Worm (Caenorhabditis elegans) whole organism, L2 larva: Measurements from ENCODE around the gene R186.3.

Experiments used
- F13H6.1 ChIP-seq: sonication (generic microtip); optimal IDR thresholded peaks from 2 replicates; lab custom pipeline; 2016; ENCODE audit warnings: missing genetic modification characterization, missing compliant biosample characterization
- R02D3.7 ChIP-seq: fragments of 150-350 bp; optimal IDR thresholded peaks from 2 replicates; lab custom pipeline; 2014; ENCODE audit warnings: missing biosample characterization, missing genetic modification characterization
- Y55F3AM.14 ChIP-seq: fragments of 200-800 bp; sonication (Bioruptor generic); optimal IDR thresholded peaks from 2 replicates; lab custom pipeline; 2018; ENCODE audit warnings: mild to moderate bottlenecking, missing genetic modification characterization, missing compliant biosample characterization
- alr-1 ChIP-seq: fragments of 150-350 bp; optimal IDR thresholded peaks from 2 replicates; lab custom pipeline; 2014; ENCODE audit warnings: missing biosample characterization, missing genetic modification characterization
- aly-2 ChIP-seq: fragments of 150-350 bp; optimal IDR thresholded peaks from 2 replicates; lab custom pipeline; 2014; ENCODE audit warnings: missing biosample characterization, missing genetic modification characterization
- blmp-1 ChIP-seq: sonication (generic microtip); optimal IDR thresholded peaks from 2 replicates; lab custom pipeline; 2017; ENCODE audit warnings: missing genetic modification characterization, mild to moderate bottlenecking, missing compliant biosample characterization, antibody characterized with exemption, moderate library complexity; ENCODE audit not compliant: insufficient read depth
- ceh-16 ChIP-seq: fragments of 150-350 bp; optimal IDR thresholded peaks from 2 replicates; lab custom pipeline; 2014; ENCODE audit warnings: missing biosample characterization, missing genetic modification characterization
- crh-2 ChIP-seq: sonication (generic microtip); optimal IDR thresholded peaks from 2 replicates; lab custom pipeline; 2017; ENCODE audit warnings: missing biosample characterization, missing genetic modification characterization
- dmd-4 ChIP-seq: sonication (generic microtip); optimal IDR thresholded peaks from 2 replicates; lab custom pipeline; 2017; ENCODE audit warnings: missing biosample characterization, missing genetic modification characterization
- egl-27 ChIP-seq: sonication (generic microtip); optimal IDR thresholded peaks from 3 replicates; lab custom pipeline; 2017; ENCODE audit warnings: missing biosample characterization, missing genetic modification reagents, missing genetic modification characterization
- elt-1 ChIP-seq: fragments of 150-350 bp; optimal IDR thresholded peaks from 2 replicates; lab custom pipeline; 2014; ENCODE audit warnings: missing biosample characterization, missing genetic modification characterization
- elt-3 ChIP-seq: sonication (generic microtip); optimal IDR thresholded peaks from 2 replicates; lab custom pipeline; 2017; ENCODE audit warnings: missing biosample characterization, missing genetic modification characterization
- fos-1 ChIP-seq: fragments of 150-350 bp; optimal IDR thresholded peaks from 2 replicates; lab custom pipeline; 2014; ENCODE audit warnings: missing biosample characterization, missing genetic modification characterization
- gmeb-1 ChIP-seq: fragments of 150-350 bp; optimal IDR thresholded peaks from 2 replicates; lab custom pipeline; 2014; ENCODE audit warnings: missing biosample characterization, missing genetic modification characterization
- lin-11 ChIP-seq: fragments of 150-350 bp; sonication (generic microtip); optimal IDR thresholded peaks from 2 replicates; lab custom pipeline; 2014; ENCODE audit warnings: missing biosample characterization, missing genetic modification characterization, inconsistent platforms, mixed read lengths
- lin-39 ChIP-seq: fragments of 150-350 bp; optimal IDR thresholded peaks from 2 replicates; lab custom pipeline; 2014; ENCODE audit warnings: missing biosample characterization, missing genetic modification reagents, missing genetic modification characterization
- lsy-2 ChIP-seq, 2 experiments: fragments of 150-350 bp in 1 of 2; sonication (generic microtip) in 1 of 2; optimal IDR thresholded peaks; 2 replicates each; lab custom pipeline; 2014 to 2017; ENCODE audit warnings: missing biosample characterization in 2 of 2, missing genetic modification characterization in 2 of 2
- mab-5 ChIP-seq: fragments of 150-350 bp; optimal IDR thresholded peaks from 2 replicates; lab custom pipeline; 2014; ENCODE audit warnings: missing biosample characterization, missing genetic modification characterization
- mdl-1 ChIP-seq, 2 experiments: fragments of 150-350 bp in 1 of 2; sonication (generic microtip) in 1 of 2; optimal IDR thresholded peaks; 2 replicates each; lab custom pipeline; 2017; ENCODE audit warnings: missing biosample characterization in 2 of 2, missing genetic modification characterization in 2 of 2
- nhr-11 ChIP-seq: fragments of 150-350 bp; optimal IDR thresholded peaks from 2 replicates; lab custom pipeline; 2014; ENCODE audit warnings: missing biosample characterization, missing genetic modification characterization
- nhr-12 ChIP-seq: fragments of 150-350 bp; optimal IDR thresholded peaks from 2 replicates; lab custom pipeline; 2014; ENCODE audit warnings: missing biosample characterization, missing genetic modification characterization
- nhr-129 ChIP-seq: fragments of 150-350 bp; optimal IDR thresholded peaks from 2 replicates; lab custom pipeline; 2014; ENCODE audit warnings: missing biosample characterization, missing genetic modification characterization
- nhr-21 ChIP-seq: fragments of 150-350 bp; optimal IDR thresholded peaks from 2 replicates; lab custom pipeline; 2014; ENCODE audit warnings: missing biosample characterization, missing genetic modification characterization
- nhr-23 ChIP-seq: fragments of 150-350 bp; optimal IDR thresholded peaks from 2 replicates; lab custom pipeline; 2014; ENCODE audit warnings: missing biosample characterization, missing genetic modification reagents, missing genetic modification characterization
- nhr-237 ChIP-seq: fragments of 150-350 bp; optimal IDR thresholded peaks from 2 replicates; lab custom pipeline; 2014; ENCODE audit warnings: missing biosample characterization, missing genetic modification characterization
- nhr-25 ChIP-seq: fragments of 150-350 bp; sonication (generic microtip); optimal IDR thresholded peaks from 3 replicates; lab custom pipeline; 2014; ENCODE audit warnings: missing biosample characterization, missing genetic modification characterization
- nhr-6 ChIP-seq: fragments of 150-350 bp; optimal IDR thresholded peaks from 2 replicates; lab custom pipeline; 2014; ENCODE audit warnings: missing biosample characterization, missing genetic modification characterization
- nhr-77 ChIP-seq: fragments of 150-350 bp; optimal IDR thresholded peaks from 2 replicates; lab custom pipeline; 2014; ENCODE audit warnings: missing biosample characterization, missing genetic modification characterization
- peb-1 ChIP-seq: fragments of 150-350 bp; optimal IDR thresholded peaks from 2 replicates; lab custom pipeline; 2014; ENCODE audit warnings: missing biosample characterization, missing genetic modification characterization
- sem-4 ChIP-seq: fragments of 150-350 bp; optimal IDR thresholded peaks from 2 replicates; lab custom pipeline; 2014; ENCODE audit warnings: missing biosample characterization, missing genetic modification reagents, missing genetic modification characterization
- skn-1 ChIP-seq: sonication (generic microtip); optimal IDR thresholded peaks from 2 replicates; lab custom pipeline; 2017; ENCODE audit warnings: missing biosample characterization, missing genetic modification characterization
- sma-3 ChIP-seq: sonication (generic microtip); optimal IDR thresholded peaks from 2 replicates; lab custom pipeline; 2016; ENCODE audit warnings: missing genetic modification reagents, missing genetic modification characterization, missing compliant biosample characterization
- sma-9 ChIP-seq, 2 experiments: fragments of 150-350 bp in 1 of 2; sonication (generic microtip) in 1 of 2; optimal IDR thresholded peaks; 2 replicates each; lab custom pipeline; 2014 to 2016; ENCODE audit warnings: missing genetic modification characterization in 2 of 2, mild to moderate bottlenecking in 1 of 2, missing biosample characterization in 1 of 2, missing compliant biosample characterization in 1 of 2, missing genetic modification reagents in 1 of 2, moderate library complexity in 1 of 2
- snpc-4 ChIP-seq: fragments of 150-350 bp; optimal IDR thresholded peaks from 2 replicates; lab custom pipeline; 2014; ENCODE audit warnings: missing biosample characterization, missing genetic modification characterization
- unc-39 ChIP-seq: fragments of 150-350 bp; optimal IDR thresholded peaks from 2 replicates; lab custom pipeline; 2014; ENCODE audit warnings: missing biosample characterization, missing genetic modification characterization
- unc-55 ChIP-seq: fragments of 150-350 bp; sonication (generic microtip); optimal IDR thresholded peaks from 3 replicates; lab custom pipeline; 2014; ENCODE audit warnings: missing biosample characterization, missing genetic modification reagents, missing genetic modification characterization
- unc-62 ChIP-seq: fragments of 150-350 bp; optimal IDR thresholded peaks from 2 replicates; lab custom pipeline; 2014; ENCODE audit warnings: missing biosample characterization, missing genetic modification reagents, missing genetic modification characterization
- zag-1 ChIP-seq: fragments of 150-350 bp; optimal IDR thresholded peaks from 2 replicates; lab custom pipeline; 2014; ENCODE audit warnings: missing biosample characterization, missing genetic modification characterization
- ztf-1 ChIP-seq: fragments of 200-800 bp; sonication (Bioruptor generic); conservative IDR thresholded peaks from 2 replicates; pipeline ENCODE4 v1.3.6; 2022; ENCODE audit warnings: missing genetic modification characterization, missing compliant biosample characterization
- ztf-11 ChIP-seq: sonication (generic microtip); optimal IDR thresholded peaks from 2 replicates; lab custom pipeline; 2017; ENCODE audit warnings: missing biosample characterization, missing genetic modification characterization
- ztf-4 ChIP-seq: fragments of 150-350 bp; optimal IDR thresholded peaks from 2 replicates; lab custom pipeline; 2014; ENCODE audit warnings: missing biosample characterization, missing genetic modification characterization

R186.3 gene

ce11 chrV:12967110-12967509 lies at the start of gene R186.3:
TSS of gene R186.3 (minus strand) at chrV:12967210.
- TF ChIP-seq unc-62 (no peak), ztf-4 (tag; lab: Kevin White, UChicago) (no peak), ztf-11 (tag; lab: Kevin White, UChicago) (no peak), alr-1 (tag; lab: Kevin White, UChicago) (no peak), skn-1 (tag; lab: Kevin White, UChicago) (no peak), fos-1 (tag; lab: Kevin White, UChicago) (no peak)

ce11 chrV:13013844-13014243 lies 46.8 kb upstream of the R186.3 start, which contains the start of gene F15B9.6:
TSS of gene F15B9.6 (plus strand) at chrV:13014144.
- no peak for TF ChIP-seq sem-4 (tag; lab: Kevin White, UChicago)
- no peak for TF ChIP-seq nhr-11
- no peak for TF ChIP-seq aly-2 (tag; lab: Kevin White, UChicago)
- TF ChIP-seq zag-1 (tag; lab: Kevin White, UChicago), result no peak
- no peak for TF ChIP-seq lin-11 (tag; lab: Kevin White, UChicago)
- no peak for TF ChIP-seq fos-1 (tag; lab: Kevin White, UChicago)
- no peak for TF ChIP-seq unc-39 (tag; lab: Kevin White, UChicago)
- TF ChIP-seq blmp-1 (tag; lab: Kevin White, UChicago), result no peak
- no peak for TF ChIP-seq mab-5 (tag; lab: Kevin White, UChicago)
- TF ChIP-seq alr-1 (tag; lab: Kevin White, UChicago), result no peak

- TF ChIP-seq ztf-4 (tag; lab: Kevin White, UChicago), result no peak
- TF ChIP-seq lin-11 (tag; lab: Kevin White, UChicago), result no peak
- no peak for TF ChIP-seq lin-39
- no peak for TF ChIP-seq skn-1 (tag; lab: Kevin White, UChicago)
- TF ChIP-seq nhr-6 (tag; lab: Kevin White, UChicago), result no peak
- no peak for TF ChIP-seq nhr-23 (tag; lab: Kevin White, UChicago)
- TF ChIP-seq fos-1 (tag; lab: Kevin White, UChicago), result no peak
- no peak for TF ChIP-seq unc-55 (GFP tag; lab: Kevin White, UChicago)
- TF ChIP-seq nhr-12 (tag; lab: Kevin White, UChicago), result no peak
- no peak for TF ChIP-seq nhr-21 (tag; lab: Kevin White, UChicago)
- TF ChIP-seq zag-1 (tag; lab: Kevin White, UChicago), result no peak
- no peak for TF ChIP-seq sem-4 (tag; lab: Kevin White, UChicago)
- no peak for TF ChIP-seq lsy-2 (tag; optimal IDR thresholded peaks at IDR 0.05; lab: Kevin White, UChicago)
- TF ChIP-seq egl-27, result no peak
- no peak for TF ChIP-seq unc-62
- TF ChIP-seq F13H6.1 (tag; lab: Kevin White, UChicago), result no peak
- TF ChIP-seq ztf-11 (tag; lab: Kevin White, UChicago), result no peak
- no peak for TF ChIP-seq gmeb-1
- no peak for TF ChIP-seq peb-1 (tag; lab: Kevin White, UChicago)
Observed at ce11 chrV:13013158-13013557, 46.1 kb upstream of the R186.3 start, which contains the start of gene try-10. TSS of gene try-10 (minus strand) at chrV:13013258.

- peak; percentile 22 for TF ChIP-seq gmeb-1
- peak; percentile 28 for TF ChIP-seq fos-1 (tag; lab: Kevin White, UChicago)
- peak; percentile 78 for TF ChIP-seq sma-9 (GFP tag; optimal IDR thresholded peaks at IDR 0.05; lab: Kevin White, UChicago)
- no peak for TF ChIP-seq sma-9 (tag; optimal IDR thresholded peaks at IDR 0.05; lab: Kevin White, UChicago)
- no peak for TF ChIP-seq nhr-129
- TF ChIP-seq crh-2 (tag; lab: Kevin White, UChicago), result peak; percentile 92
- TF ChIP-seq ztf-1 (GFP tag; lab: Robert Waterston, UW), result no peak
- TF ChIP-seq F13H6.1 (tag; lab: Kevin White, UChicago), result peak; percentile 42
- TF ChIP-seq skn-1 (tag; lab: Kevin White, UChicago), result no peak
Observed at ce11 chrV:13011904-13012303, 44.9 kb upstream of the R186.3 start.

- no peak for TF ChIP-seq nhr-237 (tag; lab: Kevin White, UChicago)
- TF ChIP-seq zag-1 (tag; lab: Kevin White, UChicago), result no peak
- no peak for TF ChIP-seq sma-3 (GFP tag; lab: Kevin White, UChicago)
- TF ChIP-seq sem-4 (tag; lab: Kevin White, UChicago), result no peak
- no peak for TF ChIP-seq sma-9 (GFP tag; optimal IDR thresholded peaks at IDR 0.05; lab: Kevin White, UChicago)
- TF ChIP-seq sma-9 (tag; optimal IDR thresholded peaks at IDR 0.05; lab: Kevin White, UChicago), result no peak
- TF ChIP-seq dmd-4 (tag; lab: Kevin White, UChicago), result no peak
- TF ChIP-seq unc-62, result no peak
- TF ChIP-seq unc-55 (GFP tag; lab: Kevin White, UChicago), result peak; percentile 32
- TF ChIP-seq fos-1 (tag; lab: Kevin White, UChicago), result no peak
- TF ChIP-seq crh-2 (tag; lab: Kevin White, UChicago), result peak; percentile 49
- no peak for TF ChIP-seq nhr-12 (tag; lab: Kevin White, UChicago)
- no peak for TF ChIP-seq nhr-77 (tag; lab: Kevin White, UChicago)
- no peak for TF ChIP-seq lin-11 (tag; lab: Kevin White, UChicago)
- no peak for TF ChIP-seq nhr-25
- no peak for TF ChIP-seq ztf-1 (GFP tag; lab: Robert Waterston, UW)
- TF ChIP-seq elt-3, result no peak
- no peak for TF ChIP-seq nhr-11
- TF ChIP-seq unc-39 (tag; lab: Kevin White, UChicago), result no peak
- TF ChIP-seq snpc-4, result no peak
- no peak for TF ChIP-seq ztf-4 (tag; lab: Kevin White, UChicago)
- TF ChIP-seq egl-27, result no peak
- no peak for TF ChIP-seq Y55F3AM.14 (GFP tag; lab: Kevin White, UChicago)
- TF ChIP-seq F13H6.1 (tag; lab: Kevin White, UChicago), result peak; percentile 7
- TF ChIP-seq elt-1, result no peak
- no peak for TF ChIP-seq R02D3.7 (tag; lab: Kevin White, UChicago)
- TF ChIP-seq mdl-1 (tag; optimal IDR thresholded peaks at IDR 0.05; lab: Kevin White, UChicago), result no peak
- TF ChIP-seq ceh-16 (tag; lab: Kevin White, UChicago), result no peak
- TF ChIP-seq nhr-129, result peak; percentile 37
Observed at ce11 chrV:13009843-13010242, 42.8 kb upstream of the R186.3 start.
